Fruit fly (Drosophila melanogaster) whole organism, prepupa: ENCODE data around the gene PpV.

Experiments used
- CG10631 ChIP-seq: fragments of 200-800 bp; sonication (Bioruptor generic); optimal IDR thresholded peaks from 2 replicates; lab custom pipeline; 2016; ENCODE audit warnings: missing biosample characterization, missing genetic modification characterization
- CG34406 ChIP-seq: fragments of 200-800 bp; sonication (Bioruptor generic); optimal IDR thresholded peaks from 3 replicates; lab custom pipeline; 2016; ENCODE audit warnings: missing biosample characterization, missing genetic modification characterization
- Hr39 ChIP-seq: fragments of 200-800 bp; sonication (Bioruptor generic); optimal IDR thresholded peaks from 2 replicates; lab custom pipeline; 2016; ENCODE audit warnings: missing biosample characterization, missing genetic modification characterization
- Lpt ChIP-seq: fragments of 200-800 bp; sonication (Bioruptor generic); optimal IDR thresholded peaks from 3 replicates; lab custom pipeline; 2016; ENCODE audit warnings: missing biosample characterization, missing genetic modification characterization
- Met ChIP-seq: fragments of 200-800 bp; sonication (Bioruptor generic); optimal IDR thresholded peaks from 3 replicates; lab custom pipeline; 2016; ENCODE audit warnings: missing biosample characterization, missing genetic modification characterization
- Sox102F ChIP-seq: fragments of 200-800 bp; sonication (Bioruptor generic); optimal IDR thresholded peaks from 2 replicates; lab custom pipeline; 2016; ENCODE audit warnings: missing biosample characterization, mild to moderate bottlenecking, missing genetic modification characterization
- lz ChIP-seq: fragments of 200-800 bp; sonication (Bioruptor generic); optimal IDR thresholded peaks from 3 replicates; lab custom pipeline; 2016; ENCODE audit warnings: missing biosample characterization, missing genetic modification characterization
- pdm3 ChIP-seq: fragments of 200-800 bp; sonication (Bioruptor generic); optimal IDR thresholded peaks from 3 replicates; lab custom pipeline; 2016; ENCODE audit warnings: missing biosample characterization, missing genetic modification characterization

dm6 chrX:6341678-6342077 lies 31.0 kb downstream of the PpV start:
- TF ChIP-seq lz (GFP tag; lab: Kevin White, UChicago) (no peak), CG34406 (GFP tag; lab: Kevin White, UChicago) (no peak), Met (GFP tag; lab: Kevin White, UChicago) (no peak), Sox102F (no peak), Hr39 (GFP tag; lab: Kevin White, UChicago) (no peak), Lpt (GFP tag; lab: Kevin White, UChicago) (no peak), CG10631 (GFP tag; lab: Kevin White, UChicago) (no peak), pdm3 (GFP tag; lab: Kevin White, UChicago) (no peak)
